Fruit fly (Drosophila melanogaster): Measurements from ENCODE around the gene Daao2.
A peak's percentile ranks its signal among the peaks of the same experiment; 100 is the strongest.

Gene Daao2

DNA sequence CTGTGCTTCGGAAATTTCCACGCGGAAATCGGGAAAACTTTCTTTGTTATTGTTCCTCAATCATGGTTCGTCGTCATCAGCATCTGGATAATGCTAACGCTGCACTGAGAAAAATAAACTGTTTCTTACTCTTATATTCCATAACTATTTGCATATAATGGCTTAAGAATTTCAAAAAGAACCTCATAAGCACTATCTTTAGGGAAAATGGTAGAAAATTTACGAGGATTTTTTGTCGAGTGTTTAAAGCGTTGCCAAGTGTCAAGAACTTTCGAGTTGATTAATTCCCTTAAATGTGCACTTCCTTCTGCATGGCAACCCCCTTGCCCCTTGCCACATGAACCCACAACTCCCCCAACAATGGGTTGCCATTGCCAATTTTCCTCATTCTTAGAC lies 14.8 kb upstream of the Daao2 start (continued):
- TF ChIP-seq ATbp (GFP tag; optimal IDR thresholded peaks at IDR 0.05), result peak; percentile 59
- TF ChIP-seq wdn (GFP tag; IDR thresholded peaks at IDR 0.05), result no peak
- TF ChIP-seq CG7357 (GFP tag; IDR thresholded peaks at IDR 0.05), result no peak
- no peak for TF ChIP-seq CG3838 (GFP tag; optimal IDR thresholded peaks at IDR 0.05)
- peak; percentile 43 for TF ChIP-seq CG1602 (GFP tag; optimal IDR thresholded peaks at IDR 0.05)
- TF ChIP-seq CG9437 (GFP tag; optimal IDR thresholded peaks at IDR 0.05), result peak; percentile 20
- no peak for TF ChIP-seq HLHmδ (GFP tag; optimal IDR thresholded peaks at IDR 0.05)
- TF ChIP-seq tll (GFP tag; optimal IDR thresholded peaks at IDR 0.05), result no peak
- peak; percentile 2 for TF ChIP-seq CG12104 (GFP tag; optimal IDR thresholded peaks at IDR 0.05)
- TF ChIP-seq CG31224 (GFP tag; IDR thresholded peaks at IDR 0.05), result no peak
- TF ChIP-seq sqz (GFP tag; optimal IDR thresholded peaks at IDR 0.05), result no peak
- TF ChIP-seq CG8359 (GFP tag; optimal IDR thresholded peaks at IDR 0.05; ENCODE audit: borderline replicate concordance), result no peak
- TF ChIP-seq CG2129 (GFP tag; IDR thresholded peaks at IDR 0.05; ENCODE audit: partially characterized antibody), result no peak
- no peak for TF ChIP-seq tgo (GFP tag; IDR thresholded peaks at IDR 0.05)
- TF ChIP-seq eyg (GFP tag; optimal IDR thresholded peaks at IDR 0.05), result peak; percentile 37
- TF ChIP-seq Hr3 (GFP tag; optimal IDR thresholded peaks at IDR 0.05), result peak; percentile 13
- TF ChIP-seq Hmx (GFP tag; optimal IDR thresholded peaks at IDR 0.05), result no peak
- no peak for TF ChIP-seq CG10431 (GFP tag; optimal IDR thresholded peaks at IDR 0.05)
- TF ChIP-seq CG6654 (GFP tag; optimal IDR thresholded peaks at IDR 0.05), result peak; percentile 44
- peak; percentile 67 for TF ChIP-seq D19A (tag; optimal IDR thresholded peaks at IDR 0.05)
- no peak for TF ChIP-seq Usf (GFP tag; optimal IDR thresholded peaks at IDR 0.05)
- no peak for TF ChIP-seq CG11093 (GFP tag; IDR thresholded peaks at IDR 0.05)
- peak; percentile 56 for TF ChIP-seq luna (GFP tag; optimal IDR thresholded peaks at IDR 0.05)
- peak; percentile 12 for TF ChIP-seq CG9817 (tag; optimal IDR thresholded peaks at IDR 0.05)
- no peak for TF ChIP-seq Hand (GFP tag; optimal IDR thresholded peaks at IDR 0.05)
- no peak for TF ChIP-seq lov (optimal IDR thresholded peaks at IDR 0.05)
- TF ChIP-seq lov (GFP tag; IDR thresholded peaks at IDR 0.05), result 0 out of 3 replicates have a peak, but pooled peaks have one; percentile 59
- no peak for TF ChIP-seq MBD-R2 (GFP tag; IDR thresholded peaks at IDR 0.05)
- peak; percentile 45 for TF ChIP-seq jing (GFP tag; optimal IDR thresholded peaks at IDR 0.05)
- TF ChIP-seq CG30431 (GFP tag; optimal IDR thresholded peaks at IDR 0.05), result peak; percentile 46
- TF ChIP-seq Six4 (GFP tag; optimal IDR thresholded peaks at IDR 0.05), result peak; percentile 33
- peak; percentile 52 for TF ChIP-seq NfI (GFP tag; optimal IDR thresholded peaks at IDR 0.05)
- peak; percentile 5; the same call in 1 of the 3 replicates for TF ChIP-seq CG11560 (tag; IDR thresholded peaks at IDR 0.05)
- no peak for TF ChIP-seq wor (GFP tag; IDR thresholded peaks at IDR 0.05)
- TF ChIP-seq CG6813 (GFP tag; optimal IDR thresholded peaks at IDR 0.05), result no peak
- no peak; the same call in 1 of the 2 replicates for TF ChIP-seq CG9215 (GFP tag; IDR thresholded peaks at IDR 0.05)
- peak; percentile 34 for TF ChIP-seq CG10959 (GFP tag; IDR thresholded peaks at IDR 0.05)
- TF ChIP-seq CG15601 (tag; optimal IDR thresholded peaks at IDR 0.05), result peak; percentile 47
- no peak for TF ChIP-seq CG10321 (GFP tag; IDR thresholded peaks at IDR 0.05)
- peak; percentile 53 for TF ChIP-seq tx (GFP tag; optimal IDR thresholded peaks at IDR 0.05)
- no peak; the same call in 2 of the 3 replicates for TF ChIP-seq B-H1 (GFP tag; IDR thresholded peaks at IDR 0.05)
- no peak for TF ChIP-seq CG16815 (GFP tag; optimal IDR thresholded peaks at IDR 0.05)
- peak; percentile 41 for TF ChIP-seq shn (GFP tag; optimal IDR thresholded peaks at IDR 0.05)
- TF ChIP-seq CG13123 (GFP tag; optimal IDR thresholded peaks at IDR 0.05), result no peak
- peak; percentile 40 for TF ChIP-seq maf-S (GFP tag; optimal IDR thresholded peaks at IDR 0.05)
- peak; percentile 67 for TF ChIP-seq CG31441 (GFP tag; IDR thresholded peaks at IDR 0.05)
- peak; percentile 59 for TF ChIP-seq CG2202 (tag; optimal IDR thresholded peaks at IDR 0.05)
- TF ChIP-seq CG11695 (GFP tag; IDR thresholded peaks at IDR 0.05), result peak; percentile 20; the same call in 1 of the 3 replicates
- TF ChIP-seq bigmax (GFP tag; optimal IDR thresholded peaks at IDR 0.05), result no peak
- TF ChIP-seq CG17912 (GFP tag; optimal IDR thresholded peaks at IDR 0.05), result no peak
- TF ChIP-seq CG11398 (GFP tag; optimal IDR thresholded peaks at IDR 0.05), result peak; percentile 26
- TF ChIP-seq salm (tag; optimal IDR thresholded peaks at IDR 0.05), result peak; percentile 41

Measured in whole organism, embryonic.